Fruit fly (Drosophila melanogaster): ENCODE data around the gene CG6333.

The CG6333 gene

dm6 chr3L:17493807-17494404 is 7.9 kb upstream of the CG6333 start (continued):
- TF ChIP-seq CG3995 (GFP tag; optimal IDR thresholded peaks at IDR 0.05) (no peak), C15 (GFP tag; IDR thresholded peaks at IDR 0.05) (no peak), Awh (GFP tag; IDR thresholded peaks at IDR 0.05) (peak; percentile 61), scrt (GFP tag; optimal IDR thresholded peaks at IDR 0.05) (no peak), disco-r (GFP tag; optimal IDR thresholded peaks at IDR 0.05) (no peak), Xbp1 (GFP tag; optimal IDR thresholded peaks at IDR 0.05) (no peak)

- TF ChIP-seq CG4360 (GFP tag; IDR thresholded peaks at IDR 0.05), result no peak
- TF ChIP-seq CG7372 (GFP tag; IDR thresholded peaks at IDR 0.05), result peak; percentile 69
- TF ChIP-seq Blimp-1 (GFP tag; optimal IDR thresholded peaks at IDR 0.05), result peak; percentile 28
- TF ChIP-seq CG14860 (GFP tag; IDR thresholded peaks at IDR 0.05; ENCODE audit: partially characterized antibody), result 0 out of 3 replicates have a peak, but pooled peaks have one; percentile 16
- TF ChIP-seq cg (GFP tag; optimal IDR thresholded peaks at IDR 0.05), result no peak
- TF ChIP-seq Ets65A (GFP tag), result peak; percentile 20
- TF ChIP-seq CG13296 (GFP tag; optimal IDR thresholded peaks at IDR 0.05), result no peak
- no peak for TF ChIP-seq CG16863 (GFP tag; optimal IDR thresholded peaks at IDR 0.05)
- TF ChIP-seq CG15601 (tag; optimal IDR thresholded peaks at IDR 0.05), result no peak
- peak; percentile 67; the same call in 1 of the 3 replicates for TF ChIP-seq sr (GFP tag; IDR thresholded peaks at IDR 0.05)
Observed at dm6 chr3L:17493256-17493655, 7.2 kb upstream of the CG6333 start.

- TF ChIP-seq gsb (GFP tag; IDR thresholded peaks at IDR 0.05) (0 out of 2 replicates have a peak, but pooled peaks have one; percentile 25), trh (GFP tag; optimal IDR thresholded peaks at IDR 0.05) (no peak), BtbVII (GFP tag; optimal IDR thresholded peaks at IDR 0.05) (no peak), CG6854 (GFP tag; optimal IDR thresholded peaks at IDR 0.05) (no peak), slbo (GFP tag; IDR thresholded peaks at IDR 0.05) (peak; percentile 25; the same call in 1 of the 2 replicates), CG9797 (GFP tag; optimal IDR thresholded peaks at IDR 0.05) (no peak), kni (GFP tag; optimal IDR thresholded peaks at IDR 0.05) (no peak), nom (GFP tag; optimal IDR thresholded peaks at IDR 0.05) (peak; percentile 12), grau (tag; optimal IDR thresholded peaks at IDR 0.05) (no peak)
Observed at dm6 chr3L:17491646-17492045, 5.6 kb upstream of the CG6333 start.

- TF ChIP-seq danr (GFP tag; IDR thresholded peaks at IDR 0.05), result no peak
- TF ChIP-seq CG15479 (GFP tag; optimal IDR thresholded peaks at IDR 0.05), result peak; percentile 28
- peak; percentile 1 for TF ChIP-seq nom (GFP tag; optimal IDR thresholded peaks at IDR 0.05)
- TF ChIP-seq hkb (optimal IDR thresholded peaks at IDR 0.05), result peak; percentile 2
- no peak for TF ChIP-seq hkb (GFP tag; IDR thresholded peaks at IDR 0.05)
- peak; percentile 97 for TF ChIP-seq Blimp-1 (GFP tag; optimal IDR thresholded peaks at IDR 0.05)
- peak; percentile 31 for TF ChIP-seq pros (GFP tag; optimal IDR thresholded peaks at IDR 0.05)
- peak; percentile 35 for TF ChIP-seq grn (GFP tag; optimal IDR thresholded peaks at IDR 0.05)
- TF ChIP-seq tap (tag; optimal IDR thresholded peaks at IDR 0.05), result no peak
- no peak for TF ChIP-seq Dip2 (GFP tag; IDR thresholded peaks at IDR 0.05)
- TF ChIP-seq Xrp1 (GFP tag; IDR thresholded peaks at IDR 0.05), result peak; percentile 5; the same call in 1 of the 2 replicates
- TF ChIP-seq CG31224 (GFP tag; IDR thresholded peaks at IDR 0.05), result no peak
- no peak for TF ChIP-seq CG8944 (GFP tag; optimal IDR thresholded peaks at IDR 0.05)
- no peak for TF ChIP-seq CG9609 (GFP tag; optimal IDR thresholded peaks at IDR 0.05)
- TF ChIP-seq ara (GFP tag; IDR thresholded peaks at IDR 0.05), result peak; percentile 10; the same call in 1 of the 2 replicates
- TF ChIP-seq CG11695 (GFP tag; IDR thresholded peaks at IDR 0.05), result peak; percentile 28; the same call in 1 of the 3 replicates
- peak in 1 of 3 experiments; percentile 5 for TF ChIP-seq Stat92E (GFP tag; optimal IDR thresholded peaks at IDR 0.05)
- no peak for TF ChIP-seq disco-r (GFP tag; optimal IDR thresholded peaks at IDR 0.05)
- TF ChIP-seq CG12391 (tag; optimal IDR thresholded peaks at IDR 0.05), result no peak
- peak; percentile 93 for TF ChIP-seq CG2199 (GFP tag; IDR thresholded peaks at IDR 0.05)
- no peak for TF ChIP-seq br (optimal IDR thresholded peaks at IDR 0.05)
- TF ChIP-seq z (GFP tag; IDR thresholded peaks at IDR 0.05), result peak; percentile 71
- no peak for TF ChIP-seq caup (GFP tag; optimal IDR thresholded peaks at IDR 0.05; ENCODE audit: severe bottlenecking)
Observed at dm6 chr3L:17488622-17489391, 2.8 kb upstream of the CG6333 start.

Data from whole organism, embryonic.